Worm (Caenorhabditis elegans): Measurements from ENCODE around the gene hal-3.

ce11 chrII:9617902-9618245 lies 949 bp upstream of the hal-3 start:
- TF ChIP-seq hnd-1 (tag; optimal IDR thresholded peaks at IDR 0.05), result no peak
- no peak for TF ChIP-seq scrt-1 (GFP tag; IDR thresholded peaks at IDR 0.05)
- no peak for TF ChIP-seq ama-1 (optimal IDR thresholded peaks at IDR 0.05)
- TF ChIP-seq sea-1 (GFP tag; conservative IDR thresholded peaks at IDR 0.05), result no peak
- no peak for TF ChIP-seq flt-1 (GFP tag; IDR thresholded peaks at IDR 0.05)
